Fruit fly (Drosophila melanogaster): ENCODE data around the gene Shmt.

- TF ChIP-seq CG8478 (optimal IDR thresholded peaks at IDR 0.05) (no peak), CTCF (optimal IDR thresholded peaks at IDR 0.05) (no peak)
Observed at dm6 chrX:5884887-5885286, 31.7 kb downstream of the Shmt start.
